Worm (Caenorhabditis elegans): ENCODE data around the gene mex-1.
A peak's percentile ranks its signal among the peaks of the same experiment; 100 is the strongest.

mex-1 gene

ce11 chrII:11930132-11930531, 38.3 kb upstream of the mex-1 start:
- TF ChIP-seq pha-4 (tag; optimal IDR thresholded peaks at IDR 0.05) (no peak), mls-2 (tag; optimal IDR thresholded peaks at IDR 0.05) (no peak), unc-39 (tag; optimal IDR thresholded peaks at IDR 0.05) (no peak), cnd-1 (tag; optimal IDR thresholded peaks at IDR 0.05) (no peak), lin-32 (GFP tag; optimal IDR thresholded peaks at IDR 0.05) (no peak), elt-3 (tag; optimal IDR thresholded peaks at IDR 0.05) (no peak), nhr-237 (tag; optimal IDR thresholded peaks at IDR 0.05) (no peak), mab-5 (tag; optimal IDR thresholded peaks at IDR 0.05) (no peak), ceh-39 (tag; optimal IDR thresholded peaks at IDR 0.05) (no peak), ceh-43 (GFP tag; optimal IDR thresholded peaks at IDR 0.05) (no peak), sem-2 (GFP tag; optimal IDR thresholded peaks at IDR 0.05) (no peak), hlh-1 (tag; optimal IDR thresholded peaks at IDR 0.05) (no peak)

ce11 chrII:11935266-11935665, 33.2 kb upstream of the mex-1 start, which contains the start of gene lin-29:
lin-29 (minus strand) TSS chrII:11935343.
- TF ChIP-seq nhr-76 (tag; optimal IDR thresholded peaks at IDR 0.05) (no peak), ces-1 (GFP tag; optimal IDR thresholded peaks at IDR 0.05) (no peak), unc-39 (tag; optimal IDR thresholded peaks at IDR 0.05) (no peak), flh-1 (GFP tag; optimal IDR thresholded peaks at IDR 0.05) (no peak), mls-2 (tag; optimal IDR thresholded peaks at IDR 0.05) (no peak), nhr-2 (tag; optimal IDR thresholded peaks at IDR 0.05) (no peak), drap-1 (GFP tag; optimal IDR thresholded peaks at IDR 0.05) (no peak), nhr-237 (tag; optimal IDR thresholded peaks at IDR 0.05) (no peak), unc-120 (tag; optimal IDR thresholded peaks at IDR 0.05; ENCODE audit: poor library complexity, severe bottlenecking) (no peak), sptf-1 (tag; optimal IDR thresholded peaks at IDR 0.05) (no peak), sem-2 (GFP tag; optimal IDR thresholded peaks at IDR 0.05) (no peak), nhr-28 (tag; optimal IDR thresholded peaks at IDR 0.05) (no peak)

ce11 chrII:11936393-11936792, 32.0 kb upstream of the mex-1 start:
- no peak for TF ChIP-seq nhr-76 (tag; optimal IDR thresholded peaks at IDR 0.05)
- TF ChIP-seq flh-1 (GFP tag; optimal IDR thresholded peaks at IDR 0.05), result no peak
- no peak for TF ChIP-seq nhr-28 (tag; optimal IDR thresholded peaks at IDR 0.05)
- no peak for TF ChIP-seq zip-8 (tag; optimal IDR thresholded peaks at IDR 0.05)
- TF ChIP-seq lsy-2 (tag; optimal IDR thresholded peaks at IDR 0.05), result no peak
- TF ChIP-seq sem-2 (GFP tag; optimal IDR thresholded peaks at IDR 0.05), result no peak
- TF ChIP-seq sptf-1 (tag; optimal IDR thresholded peaks at IDR 0.05), result no peak
- no peak for TF ChIP-seq blmp-1 (tag; optimal IDR thresholded peaks at IDR 0.05)
- TF ChIP-seq elt-1 (tag; optimal IDR thresholded peaks at IDR 0.05; ENCODE audit: borderline replicate concordance, insufficient read depth), result no peak
- no peak for TF ChIP-seq lin-13 (tag; optimal IDR thresholded peaks at IDR 0.05)
- no peak for TF ChIP-seq elt-3 (tag; optimal IDR thresholded peaks at IDR 0.05)
- no peak for TF ChIP-seq ham-2 (GFP tag; optimal IDR thresholded peaks at IDR 0.05)

- TF ChIP-seq unc-62 (GFP tag; optimal IDR thresholded peaks at IDR 0.05), result no peak
- TF ChIP-seq ztf-11 (tag; optimal IDR thresholded peaks at IDR 0.05), result no peak
Measured at ce11 chrII:11948459-11948858, 20.0 kb upstream of the mex-1 start, which contains the start of gene W03C9.8. W03C9.8 (plus strand) TSS chrII:11948759.

- TF ChIP-seq lin-32 (GFP tag; optimal IDR thresholded peaks at IDR 0.05) (no peak), ceh-83 (GFP tag; optimal IDR thresholded peaks at IDR 0.05) (no peak)
Measured at ce11 chrII:11952963-11953362, 15.5 kb upstream of the mex-1 start.

ce11 chrII:11954208-11954607, 14.2 kb upstream of the mex-1 start, which contains the start of gene W03C9.6:
W03C9.6 (plus strand) TSS chrII:11954508.
- TF ChIP-seq zip-8 (tag; optimal IDR thresholded peaks at IDR 0.05), result peak; percentile 80
- TF ChIP-seq unc-120 (tag; optimal IDR thresholded peaks at IDR 0.05; ENCODE audit: poor library complexity, severe bottlenecking), result no peak
- TF ChIP-seq mep-1 (tag; optimal IDR thresholded peaks at IDR 0.05), result no peak
- no peak for TF ChIP-seq elt-1 (tag; optimal IDR thresholded peaks at IDR 0.05; ENCODE audit: borderline replicate concordance, insufficient read depth)
- no peak for TF ChIP-seq unc-39 (tag; optimal IDR thresholded peaks at IDR 0.05)
- TF ChIP-seq nhr-2 (tag; optimal IDR thresholded peaks at IDR 0.05), result no peak

Data from whole organism, mixed stage, embryonic.